Fruit fly (Drosophila melanogaster) whole organism, embryonic: ENCODE data around the gene Ufd4.

Source experiments
- Atf3 ChIP-seq: fragments of 200-800 bp; sonication (Bioruptor generic); optimal IDR thresholded peaks from 3 replicates; lab custom pipeline; 2016; ENCODE audit warnings: missing biosample characterization, missing genetic modification characterization
- Atf6 ChIP-seq: fragments of 200-800 bp; sonication (Bioruptor generic); IDR thresholded peaks from 2 replicates; pipeline ENCODE4 v1.3.6; 2022; ENCODE audit warnings: missing biosample characterization, missing genetic modification characterization
- Bgb ChIP-seq: fragments of 200-800 bp; sonication (Bioruptor generic); IDR thresholded peaks from 2 replicates; pipeline ENCODE4 v1.3.6; 2022; ENCODE audit warnings: missing biosample characterization, missing genetic modification characterization; ENCODE audit not compliant: partially characterized antibody
- BtbVII ChIP-seq: fragments of 200-800 bp; sonication (Bioruptor generic); optimal IDR thresholded peaks from 3 replicates; lab custom pipeline; 2017; ENCODE audit warnings: missing biosample characterization, mild to moderate bottlenecking, missing genetic modification characterization
- CG10267 ChIP-seq: fragments of 200-800 bp; sonication (Bioruptor generic); optimal IDR thresholded peaks from 2 replicates; lab custom pipeline; 2018; ENCODE audit warnings: missing biosample characterization, mild to moderate bottlenecking, missing genetic modification characterization, moderate library complexity
- CG10321 ChIP-seq: fragments of 200-800 bp; sonication (Bioruptor generic); IDR thresholded peaks from 2 replicates; pipeline ENCODE4 v1.3.6; 2022; ENCODE audit warnings: missing biosample characterization, missing genetic modification characterization
- CG10462 ChIP-seq: fragments of 200-800 bp; sonication (Bioruptor generic); optimal IDR thresholded peaks from 2 replicates; lab custom pipeline; 2016; ENCODE audit warnings: missing biosample characterization, missing genetic modification characterization
- CG10979 ChIP-seq: fragments of 200-800 bp; sonication (Bioruptor generic); optimal IDR thresholded peaks from 2 replicates; lab custom pipeline; 2018; ENCODE audit warnings: missing biosample characterization, mild to moderate bottlenecking, missing genetic modification characterization, moderate library complexity
- CG11560 ChIP-seq: fragments of 200-800 bp; sonication (Bioruptor generic); IDR thresholded peaks from 3 replicates; pipeline ENCODE4 v1.3.6; 2022; ENCODE audit warnings: missing biosample characterization, missing genetic modification characterization
- CG12155 ChIP-seq: fragments of 200-800 bp; sonication (Bioruptor generic); optimal IDR thresholded peaks from 3 replicates; lab custom pipeline; 2016; ENCODE audit warnings: missing biosample characterization, missing genetic modification characterization
- CG12942 ChIP-seq: fragments of 200-800 bp; sonication (Bioruptor generic); optimal IDR thresholded peaks from 3 replicates; lab custom pipeline; 2016; ENCODE audit warnings: missing biosample characterization, missing genetic modification characterization
- CG13624 ChIP-seq: fragments of 200-800 bp; sonication (Bioruptor generic); optimal IDR thresholded peaks from 2 replicates; lab custom pipeline; 2016; ENCODE audit warnings: missing biosample characterization, missing genetic modification characterization
- CG14441 ChIP-seq: fragments of 200-800 bp; sonication (Bioruptor generic); IDR thresholded peaks from 2 replicates; pipeline ENCODE4 v1.3.6; 2022; ENCODE audit warnings: missing biosample characterization, missing genetic modification characterization
- CG1602 ChIP-seq: fragments of 200-800 bp; sonication (Bioruptor generic); optimal IDR thresholded peaks from 3 replicates; lab custom pipeline; 2016; ENCODE audit warnings: missing biosample characterization, missing genetic modification characterization
- CG1603 ChIP-seq: fragments of 200-800 bp; sonication (Bioruptor generic); optimal IDR thresholded peaks from 2 replicates; lab custom pipeline; 2019; ENCODE audit warnings: missing biosample characterization, mild to moderate bottlenecking, missing genetic modification characterization, moderate library complexity
- CG2202 ChIP-seq: fragments of 200-800 bp; sonication (Bioruptor generic); optimal IDR thresholded peaks from 2 replicates; lab custom pipeline; 2018; ENCODE audit warnings: missing biosample characterization, mild to moderate bottlenecking, missing genetic modification characterization
- CG30403 ChIP-seq: fragments of 200-800 bp; sonication (Bioruptor generic); optimal IDR thresholded peaks from 3 replicates; lab custom pipeline; 2016; ENCODE audit warnings: missing biosample characterization, missing genetic modification characterization
- CG31388 ChIP-seq: fragments of 200-800 bp; sonication (Bioruptor generic); optimal IDR thresholded peaks from 2 replicates; lab custom pipeline; 2016; ENCODE audit warnings: missing biosample characterization, missing genetic modification characterization
- CG31441 ChIP-seq: fragments of 200-800 bp; sonication (Bioruptor generic); IDR thresholded peaks from 2 replicates; pipeline ENCODE4 v1.3.6; 2022; ENCODE audit warnings: missing biosample characterization, missing genetic modification characterization
- CG3163 ChIP-seq: fragments of 200-800 bp; sonication (Bioruptor generic); optimal IDR thresholded peaks from 3 replicates; lab custom pipeline; 2016; ENCODE audit warnings: missing biosample characterization, missing genetic modification characterization
- CG3407 ChIP-seq: fragments of 200-800 bp; sonication (Bioruptor generic); optimal IDR thresholded peaks from 2 replicates; lab custom pipeline; 2018; ENCODE audit warnings: missing biosample characterization, mild to moderate bottlenecking, missing genetic modification characterization
- CG4854 ChIP-seq: fragments of 200-800 bp; sonication (Bioruptor generic); optimal IDR thresholded peaks from 2 replicates; lab custom pipeline; 2016; ENCODE audit warnings: missing biosample characterization, missing genetic modification characterization, inconsistent platforms
- CG9876 ChIP-seq: fragments of 200-800 bp; sonication (Bioruptor generic); optimal IDR thresholded peaks from 2 replicates; lab custom pipeline; 2016; ENCODE audit warnings: missing biosample characterization, missing genetic modification characterization
- Dll ChIP-seq: fragments of 200-800 bp; sonication (Bioruptor generic); IDR thresholded peaks from 4 replicates; pipeline ENCODE4 v1.3.6; 2022; ENCODE audit warnings: missing biosample characterization, missing genetic modification characterization; ENCODE audit not compliant: partially characterized antibody
- E2f2 ChIP-seq: fragments of 200-800 bp; sonication (Bioruptor generic); IDR thresholded peaks from 2 replicates; pipeline ENCODE4 v1.3.6; 2022; ENCODE audit warnings: missing biosample characterization, missing genetic modification characterization
- Hey ChIP-seq: fragments of 200-800 bp; sonication (Bioruptor generic); optimal IDR thresholded peaks from 3 replicates; lab custom pipeline; 2018; ENCODE audit warnings: missing biosample characterization, mild to moderate bottlenecking, missing genetic modification characterization
- Jarid2 ChIP-seq: fragments of 200-800 bp; sonication (Bioruptor generic); optimal IDR thresholded peaks from 3 replicates; lab custom pipeline; 2017; ENCODE audit warnings: mild to moderate bottlenecking, missing biosample characterization, missing genetic modification reagents, missing genetic modification characterization
- MESR4 ChIP-seq: fragments of 200-800 bp; sonication (Bioruptor generic); optimal IDR thresholded peaks from 2 replicates; lab custom pipeline; 2018; ENCODE audit warnings: missing biosample characterization, mild to moderate bottlenecking, missing genetic modification characterization, moderate library complexity
- PHDP ChIP-seq: fragments of 200-800 bp; sonication (Bioruptor generic); optimal IDR thresholded peaks from 3 replicates; lab custom pipeline; 2018; ENCODE audit warnings: missing biosample characterization, mild to moderate bottlenecking, missing genetic modification characterization, moderate library complexity
- Sry-δ ChIP-seq: fragments of 200-800 bp; sonication (Bioruptor generic); optimal IDR thresholded peaks from 2 replicates; lab custom pipeline; 2016; ENCODE audit warnings: missing biosample characterization, missing genetic modification characterization
- Trl ChIP-seq, 3 experiments: fragments of >200 bp in 2 of 3; fragments of 200-800 bp in 1 of 3; sonication (Bioruptor generic) in 1 of 3; optimal IDR thresholded peaks; 2 replicates in 1 of 3; 3 replicates in 2 of 3; lab custom pipeline; 2016 to 2017; ENCODE audit warnings: missing biosample characterization in 1 of 3, missing genetic modification characterization in 1 of 3
- dpn ChIP-seq, 2 experiments: fragments of 200-800 bp; sonication (Bioruptor generic); optimal IDR thresholded peaks; 3 replicates each; lab custom pipeline; 2016; ENCODE audit warnings: missing biosample characterization in 2 of 2, missing genetic modification characterization in 2 of 2
- fd102C ChIP-seq: fragments of 200-800 bp; sonication (Bioruptor generic); optimal IDR thresholded peaks from 2 replicates; lab custom pipeline; 2018; ENCODE audit warnings: missing biosample characterization, mild to moderate bottlenecking, missing genetic modification characterization, moderate library complexity
- gfzf ChIP-seq: fragments of 200-800 bp; sonication (Bioruptor generic); optimal IDR thresholded peaks from 2 replicates; lab custom pipeline; 2016; ENCODE audit warnings: missing biosample characterization, mild to moderate bottlenecking, missing genetic modification characterization, moderate library complexity
- gsb ChIP-seq: fragments of 200-800 bp; sonication (Bioruptor generic); IDR thresholded peaks from 2 replicates; pipeline ENCODE4 v1.3.6; 2022; ENCODE audit warnings: missing biosample characterization, missing genetic modification characterization
- gsb-n ChIP-seq: fragments of 200-800 bp; sonication (Bioruptor generic); optimal IDR thresholded peaks from 3 replicates; lab custom pipeline; 2018; ENCODE audit warnings: missing biosample characterization, mild to moderate bottlenecking, missing genetic modification characterization
- hbn ChIP-seq: fragments of 200-800 bp; sonication (Bioruptor generic); IDR thresholded peaks from 2 replicates; pipeline ENCODE4 v1.3.6; 2022; ENCODE audit warnings: missing biosample characterization, missing genetic modification characterization; ENCODE audit not compliant: partially characterized antibody
- hth ChIP-seq: fragments of >200 bp; optimal IDR thresholded peaks from 2 replicates; lab custom pipeline; 2017; ENCODE audit warnings: inconsistent platforms
- inv ChIP-seq: fragments of 200-800 bp; sonication (Bioruptor generic); IDR thresholded peaks from 2 replicates; pipeline ENCODE4 v1.3.6; 2022; ENCODE audit warnings: missing biosample characterization, missing genetic modification characterization; ENCODE audit not compliant: partially characterized antibody
- jing ChIP-seq: fragments of 200-800 bp; sonication (Bioruptor generic); optimal IDR thresholded peaks from 2 replicates; lab custom pipeline; 2018; ENCODE audit warnings: missing biosample characterization, mild to moderate bottlenecking, missing genetic modification characterization
- odd ChIP-seq: fragments of 200-800 bp; sonication (Bioruptor generic); optimal IDR thresholded peaks from 2 replicates; lab custom pipeline; 2017; ENCODE audit warnings: missing biosample characterization, mild to moderate bottlenecking, missing genetic modification characterization
- org-1 ChIP-seq: fragments of 200-800 bp; sonication (Bioruptor generic); optimal IDR thresholded peaks from 2 replicates; lab custom pipeline; 2017; ENCODE audit warnings: missing biosample characterization, missing genetic modification characterization
- otp ChIP-seq: fragments of 200-800 bp; sonication (Bioruptor generic); IDR thresholded peaks from 3 replicates; pipeline ENCODE4, ENCODE4 v1.3.6; 2022; ENCODE audit warnings: missing biosample characterization, missing genetic modification characterization
- ranshi ChIP-seq: fragments of 200-800 bp; sonication (Bioruptor generic); IDR thresholded peaks from 2 replicates; pipeline ENCODE4 v1.3.6; 2022; ENCODE audit warnings: missing biosample characterization, missing genetic modification characterization
- slbo ChIP-seq: fragments of 200-800 bp; sonication (Bioruptor generic); IDR thresholded peaks from 2 replicates; pipeline ENCODE4 v1.3.6; 2022; ENCODE audit warnings: missing biosample characterization, missing genetic modification characterization
- sug ChIP-seq: fragments of 200-800 bp; optimal IDR thresholded peaks from 2 replicates; lab custom pipeline; 2019; ENCODE audit warnings: missing biosample characterization, mild to moderate bottlenecking, missing genetic modification characterization, moderate library complexity
- tll ChIP-seq, 2 experiments: fragments of 200-800 bp in 1 of 2; fragments of >200 bp in 1 of 2; sonication (Bioruptor generic) in 1 of 2; optimal IDR thresholded peaks; 2 replicates each; lab custom pipeline; 2017 to 2019; ENCODE audit warnings: missing biosample characterization in 2 of 2, missing genetic modification characterization in 2 of 2, mild to moderate bottlenecking in 1 of 2, moderate library complexity in 1 of 2
- trem ChIP-seq: fragments of 200-800 bp; optimal IDR thresholded peaks from 3 replicates; lab custom pipeline; 2019; ENCODE audit warnings: missing biosample characterization, mild to moderate bottlenecking, missing genetic modification characterization, moderate library complexity
- unc-4 ChIP-seq: fragments of 200-800 bp; sonication (Bioruptor generic); IDR thresholded peaks from 2 replicates; pipeline ENCODE4 v1.3.6; 2022; ENCODE audit warnings: missing biosample characterization, missing genetic modification characterization; ENCODE audit not compliant: partially characterized antibody
- vvl ChIP-seq: fragments of 200-800 bp; sonication (Bioruptor generic); IDR thresholded peaks from 2 replicates; pipeline ENCODE4 v1.3.6; 2022; ENCODE audit warnings: missing biosample characterization, missing genetic modification characterization
- zfh1 ChIP-seq: fragments of 200-800 bp; sonication (Bioruptor generic); IDR thresholded peaks from 3 replicates; pipeline ENCODE4 v1.3.6; 2022; ENCODE audit warnings: missing biosample characterization, missing genetic modification characterization

Gene Ufd4

dm6 chr2L:10292066-10292560 lies at the start of gene Ufd4 (continued):
- no peak for TF ChIP-seq PHDP
- no peak; the same call in 1 of the 2 replicates for TF ChIP-seq hbn
- TF ChIP-seq CG4854, result peak; percentile 35
- TF ChIP-seq org-1 (GFP tag; lab: Kevin White, UChicago), result peak; percentile 1
- TF ChIP-seq CG3407, result no peak
- TF ChIP-seq CG1603 (tag; lab: Kevin White, UChicago), result no peak
- TF ChIP-seq CG31388, result peak; percentile 11
- no peak for TF ChIP-seq gsb (GFP tag; lab: Robert Waterston, UW)
- peak; percentile 0 for TF ChIP-seq CG2202 (tag; lab: Kevin White, UChicago)
- no peak for TF ChIP-seq CG10321 (GFP tag; lab: Robert Waterston, UW)
- TF ChIP-seq sug (tag; lab: Kevin White, UChicago), result no peak
- peak; percentile 7 for TF ChIP-seq CG12942 (GFP tag; lab: Kevin White, UChicago)
- peak; percentile 46 for TF ChIP-seq CG1602
- no peak; the same call in 1 of the 2 replicates for TF ChIP-seq unc-4
- TF ChIP-seq slbo, result no peak; the same call in 1 of the 2 replicates
- TF ChIP-seq hth (lab: Kevin White, UChicago), result no peak
- no peak for TF ChIP-seq otp (GFP tag; lab: Robert Waterston, UW)
- TF ChIP-seq fd102C, result no peak
- peak; percentile 78 for TF ChIP-seq Atf6 (GFP tag; lab: Robert Waterston, UW)
- no peak for TF ChIP-seq jing (GFP tag; lab: Kevin White, UChicago)
- no peak for TF ChIP-seq inv (GFP tag; lab: Robert Waterston, UW)
- TF ChIP-seq zfh1 (GFP tag; lab: Robert Waterston, UW), result peak; percentile 75; the same call in 2 of the 3 replicates
- TF ChIP-seq odd, result no peak
- no peak for TF ChIP-seq Trl (optimal IDR thresholded peaks at IDR 0.05; lab: Kevin White, UChicago)
- TF ChIP-seq Trl (GFP tag; optimal IDR thresholded peaks at IDR 0.05; lab: Kevin White, UChicago), result peak; percentile 69
- TF ChIP-seq CG3163 (GFP tag; lab: Kevin White, UChicago), result peak; percentile 34
- peak; percentile 66 for TF ChIP-seq trem (tag; lab: Kevin White, UChicago)
- TF ChIP-seq CG9876 (GFP tag; lab: Kevin White, UChicago), result no peak
- TF ChIP-seq Jarid2 (GFP tag; lab: Kevin White, UChicago), result no peak
- TF ChIP-seq BtbVII (GFP tag; lab: Kevin White, UChicago), result no peak

- TF ChIP-seq Bgb (peak; percentile 41; the same call in 1 of the 2 replicates), Atf3 (GFP tag; lab: Kevin White, UChicago) (no peak), tll (GFP tag; optimal IDR thresholded peaks at IDR 0.05; lab: Kevin White, UChicago) (no peak), vvl (GFP tag; lab: Robert Waterston, UW) (peak; percentile 48; the same call in 1 of the 2 replicates), Sry-δ (GFP tag; lab: Kevin White, UChicago) (peak; percentile 73), MESR4 (GFP tag; lab: Kevin White, UChicago) (peak; percentile 25), E2f2 (GFP tag; lab: Robert Waterston, UW) (peak; percentile 37; the same call in 1 of the 2 replicates), CG14441 (GFP tag; lab: Robert Waterston, UW) (no peak), Hey (tag; lab: Kevin White, UChicago) (no peak), CG13624 (no peak), slbo (peak; percentile 66), Dll (GFP tag; lab: Robert Waterston, UW) (peak; percentile 64), ranshi (GFP tag; lab: Robert Waterston, UW) (peak; percentile 53; the same call in 1 of the 2 replicates), CG11560 (tag; lab: Robert Waterston, UW) (no peak), CG10462 (GFP tag; lab: Kevin White, UChicago) (peak; percentile 4), CG10979 (tag; lab: Kevin White, UChicago) (peak; percentile 4), CG31441 (GFP tag; lab: Robert Waterston, UW) (peak; percentile 16; the same call in 1 of the 2 replicates), CG10267 (tag; lab: Kevin White, UChicago) (peak; percentile 14), gfzf (GFP tag; lab: Kevin White, UChicago) (peak; percentile 34), CG30403 (GFP tag; lab: Kevin White, UChicago) (peak; percentile 16), CG12155 (GFP tag; lab: Kevin White, UChicago) (no peak), dpn (GFP tag; optimal IDR thresholded peaks at IDR 0.05; lab: Kevin White, UChicago) (peak in 1 of 2 experiments; percentile 41), gsb-n (tag; lab: Kevin White, UChicago) (peak; percentile 18)
These were observed 49.2 kb upstream of the Ufd4 start, which contains the start of gene CG31715 for dm6 chr2L:10341405-10341804. TSS of gene CG31715 (plus strand) at chr2L:10341616.
